Worm (Caenorhabditis elegans) whole organism, L3 larva: ENCODE data around the gene prk-2.

Experiments
- ama-1 ChIP-seq: fragments of 150-350 bp; optimal IDR thresholded peaks from 2 replicates; lab custom pipeline; 2018
- mdl-1 ChIP-seq: fragments of 150-350 bp; optimal IDR thresholded peaks from 2 replicates; lab custom pipeline; 2014; ENCODE audit warnings: missing biosample characterization, missing genetic modification characterization
- unc-62 ChIP-seq: fragments of 150-350 bp; sonication (generic microtip); optimal IDR thresholded peaks from 4 replicates; lab custom pipeline; 2014; ENCODE audit warnings: missing biosample characterization, missing genetic modification reagents, missing genetic modification characterization

DNA sequence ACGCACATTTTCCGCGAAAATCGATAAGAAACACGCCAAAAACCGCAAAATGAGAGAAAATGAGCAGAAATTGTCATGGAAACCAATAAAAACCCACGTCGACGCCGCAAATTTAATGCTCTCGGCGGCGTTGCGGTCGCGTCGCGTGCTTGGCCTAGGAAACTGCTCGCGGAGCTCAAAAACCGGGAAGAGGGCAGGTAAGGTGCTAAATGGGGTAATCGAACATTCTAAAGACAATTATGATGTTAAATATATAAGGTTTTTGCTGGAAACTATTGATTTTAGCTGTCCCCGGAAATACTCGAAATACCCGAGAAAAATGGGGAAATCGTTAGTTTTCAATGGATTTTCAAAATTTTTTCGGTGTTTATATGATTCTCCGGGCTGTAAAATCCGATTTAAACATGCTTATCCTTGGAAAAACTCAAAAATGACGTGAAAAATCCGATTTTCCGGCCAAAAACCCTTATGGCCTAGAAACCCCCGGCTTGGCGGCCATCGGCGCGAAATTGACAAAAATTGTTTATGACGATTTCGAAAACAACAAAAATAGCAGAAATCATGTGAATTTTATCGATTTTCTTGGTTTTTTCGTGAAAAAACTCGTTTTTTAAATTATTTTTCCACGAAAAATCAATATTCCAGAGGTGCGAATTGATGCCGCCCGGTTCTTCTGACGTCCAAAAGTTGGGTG, 47.5 kb downstream of the prk-2 start, which contains the start of gene phf-15:
- TF ChIP-seq mdl-1 (no peak), ama-1 (lab: Kevin White, UChicago) (no peak), unc-62 (GFP tag; lab: Kevin White, UChicago) (no peak)
